Worm (Caenorhabditis elegans): ENCODE measurements around the gene D1005.4.

ce11 chrX:1489574-1489973 lies 4.0 kb upstream of the D1005.4 start:
- TF ChIP-seq sem-2 (GFP tag; optimal IDR thresholded peaks at IDR 0.05) (no peak), lin-13 (tag; optimal IDR thresholded peaks at IDR 0.05) (no peak), snpc-4 (tag; optimal IDR thresholded peaks at IDR 0.05) (no peak), nhr-76 (tag; optimal IDR thresholded peaks at IDR 0.05) (no peak), sptf-1 (tag; optimal IDR thresholded peaks at IDR 0.05) (no peak), nhr-237 (tag; optimal IDR thresholded peaks at IDR 0.05) (no peak), nhr-12 (tag; optimal IDR thresholded peaks at IDR 0.05) (no peak)

Data from whole organism, mixed stage, embryonic.